Fruit fly (Drosophila melanogaster) whole organism, adult: Measurements from ENCODE around the gene Galk.

Experiments
- CG11617 ChIP-seq: fragments of 200-800 bp; sonication (Bioruptor generic); optimal IDR thresholded peaks from 2 replicates; lab custom pipeline; 2017; ENCODE audit warnings: mild to moderate bottlenecking, missing biosample characterization, missing genetic modification reagents, missing genetic modification characterization
- CG1620 ChIP-seq: fragments of 200-800 bp; sonication (Bioruptor generic); optimal IDR thresholded peaks from 2 replicates; lab custom pipeline; 2016; ENCODE audit warnings: missing biosample characterization, missing genetic modification characterization
- CG7045 ChIP-seq: fragments of 200-800 bp; sonication (Bioruptor generic); optimal IDR thresholded peaks from 2 replicates; lab custom pipeline; 2017; ENCODE audit warnings: missing biosample characterization, mild to moderate bottlenecking, missing genetic modification characterization
- CG7101 ChIP-seq: fragments of 200-800 bp; sonication (Bioruptor generic); optimal IDR thresholded peaks from 2 replicates; lab custom pipeline; 2018; ENCODE audit warnings: missing biosample characterization, mild to moderate bottlenecking, missing genetic modification characterization, moderate library complexity
- Crg-1 ChIP-seq: fragments of 200-800 bp; sonication (Bioruptor generic); optimal IDR thresholded peaks from 2 replicates; lab custom pipeline; 2016; ENCODE audit warnings: missing biosample characterization, missing genetic modification characterization
- Hr96 ChIP-seq: fragments of 200-800 bp; sonication (Bioruptor generic); optimal IDR thresholded peaks from 2 replicates; lab custom pipeline; 2016; ENCODE audit warnings: missing biosample characterization, missing genetic modification characterization
- cic ChIP-seq: fragments of 200-800 bp; sonication (Bioruptor generic); optimal IDR thresholded peaks from 2 replicates; lab custom pipeline; 2017; ENCODE audit warnings: missing biosample characterization, mild to moderate bottlenecking, missing genetic modification characterization, moderate library complexity
- ovo ChIP-seq: fragments of 200-800 bp; sonication (Bioruptor generic); optimal IDR thresholded peaks from 2 replicates; lab custom pipeline; 2016; ENCODE audit warnings: missing biosample characterization, missing genetic modification characterization
- pad ChIP-seq: fragments of 200-800 bp; sonication (Bioruptor generic); optimal IDR thresholded peaks from 3 replicates; lab custom pipeline; 2017; ENCODE audit warnings: missing biosample characterization, missing genetic modification characterization, mild to moderate bottlenecking, moderate library complexity, missing genetic modification reagents

- TF ChIP-seq Hr96 (GFP tag; lab: Kevin White, UChicago) (no peak), CG7045 (GFP tag; lab: Kevin White, UChicago) (no peak), CG11617 (GFP tag; lab: Kevin White, UChicago) (no peak), ovo (GFP tag; lab: Kevin White, UChicago) (no peak), CG7101 (tag; lab: Kevin White, UChicago) (no peak), Crg-1 (GFP tag; lab: Kevin White, UChicago) (no peak), CG1620 (GFP tag; lab: Kevin White, UChicago) (no peak), pad (GFP tag; lab: Kevin White, UChicago) (no peak), cic (GFP tag; lab: Kevin White, UChicago) (no peak)
Observed at dm6 chr3L:9003369-9003768, 17.5 kb upstream of the Galk start.
